Worm (Caenorhabditis elegans) whole organism, mixed stage, embryonic: ENCODE data around the gene jmjd-3.2.

ENCODE experiments used
- M03D4.4 ChIP-seq: sonication (generic microtip); optimal IDR thresholded peaks from 2 replicates; lab custom pipeline; 2017; ENCODE audit warnings: mild to moderate bottlenecking, missing genetic modification characterization, missing compliant biosample characterization
- bed-3 ChIP-seq: fragments of 200-800 bp; sonication (Bioruptor generic); optimal IDR thresholded peaks from 3 replicates; lab custom pipeline; 2018; ENCODE audit warnings: mild to moderate bottlenecking, missing genetic modification characterization, moderate library complexity, missing compliant biosample characterization
- blmp-1 ChIP-seq: fragments of 150-350 bp; optimal IDR thresholded peaks from 2 replicates; lab custom pipeline; 2014; ENCODE audit warnings: missing biosample characterization, missing genetic modification characterization
- ceh-39 ChIP-seq: fragments of 150-350 bp; optimal IDR thresholded peaks from 2 replicates; lab custom pipeline; 2014; ENCODE audit warnings: missing biosample characterization, missing genetic modification characterization
- ceh-43 ChIP-seq: fragments of 200-800 bp; sonication (Bioruptor generic); optimal IDR thresholded peaks from 2 replicates; lab custom pipeline; 2018; ENCODE audit warnings: mild to moderate bottlenecking, missing genetic modification characterization, moderate library complexity, missing compliant biosample characterization
- ceh-83 ChIP-seq: fragments of 200-800 bp; sonication (Bioruptor generic); optimal IDR thresholded peaks from 2 replicates; lab custom pipeline; 2018; ENCODE audit warnings: mild to moderate bottlenecking, missing genetic modification characterization, missing compliant biosample characterization
- ces-1 ChIP-seq: fragments of 150-350 bp; optimal IDR thresholded peaks from 2 replicates; lab custom pipeline; 2014; ENCODE audit warnings: missing biosample characterization, missing genetic modification reagents, missing genetic modification characterization
- cnd-1 ChIP-seq: fragments of 200-800 bp; sonication (Bioruptor generic); optimal IDR thresholded peaks from 2 replicates; lab custom pipeline; 2018; ENCODE audit warnings: mild to moderate bottlenecking, missing genetic modification characterization, missing compliant biosample characterization
- drap-1 ChIP-seq: fragments of 200-800 bp; sonication (Bioruptor generic); optimal IDR thresholded peaks from 3 replicates; lab custom pipeline; 2018; ENCODE audit warnings: mild to moderate bottlenecking, missing genetic modification characterization, missing compliant biosample characterization
- elt-1 ChIP-seq: sonication (generic microtip); optimal IDR thresholded peaks from 2 replicates; lab custom pipeline; 2017; ENCODE audit warnings: missing genetic modification characterization, mild to moderate bottlenecking, missing compliant biosample characterization, antibody characterized with exemption, moderate library complexity, borderline replicate concordance; ENCODE audit not compliant: insufficient read depth
- elt-3 ChIP-seq: fragments of 150-350 bp; optimal IDR thresholded peaks from 2 replicates; lab custom pipeline; 2014; ENCODE audit warnings: missing biosample characterization, missing genetic modification characterization
- flh-1 ChIP-seq: fragments of 200-800 bp; sonication (Bioruptor generic); optimal IDR thresholded peaks from 2 replicates; lab custom pipeline; 2018; ENCODE audit warnings: mild to moderate bottlenecking, missing genetic modification characterization, moderate library complexity, missing compliant biosample characterization
- ham-2 ChIP-seq: fragments of 200-800 bp; sonication (Bioruptor generic); optimal IDR thresholded peaks from 2 replicates; lab custom pipeline; 2018; ENCODE audit warnings: mild to moderate bottlenecking, missing genetic modification characterization, missing compliant biosample characterization
- hlh-1 ChIP-seq: fragments of 150-350 bp; optimal IDR thresholded peaks from 2 replicates; lab custom pipeline; 2014; ENCODE audit warnings: missing biosample characterization, missing genetic modification reagents, missing genetic modification characterization
- lin-13 ChIP-seq: fragments of 150-350 bp; optimal IDR thresholded peaks from 2 replicates; lab custom pipeline; 2014; ENCODE audit warnings: missing biosample characterization, missing genetic modification characterization
- lin-32 ChIP-seq: fragments of 200-800 bp; sonication (Bioruptor generic); optimal IDR thresholded peaks from 2 replicates; lab custom pipeline; 2018; ENCODE audit warnings: mild to moderate bottlenecking, missing genetic modification characterization, missing compliant biosample characterization
- lsy-2 ChIP-seq: fragments of 150-350 bp; optimal IDR thresholded peaks from 2 replicates; lab custom pipeline; 2014; ENCODE audit warnings: missing biosample characterization, missing genetic modification characterization
- mab-5 ChIP-seq: fragments of 150-350 bp; optimal IDR thresholded peaks from 2 replicates; lab custom pipeline; 2014; ENCODE audit warnings: missing biosample characterization, missing genetic modification characterization
- mep-1 ChIP-seq: fragments of 150-350 bp; optimal IDR thresholded peaks from 2 replicates; lab custom pipeline; 2017; ENCODE audit warnings: missing biosample characterization, missing genetic modification reagents, missing genetic modification characterization, inconsistent platforms
- mls-2 ChIP-seq: sonication (generic microtip); optimal IDR thresholded peaks from 2 replicates; lab custom pipeline; 2016; ENCODE audit warnings: mild to moderate bottlenecking, missing genetic modification characterization, moderate library complexity, missing compliant biosample characterization
- nhr-12 ChIP-seq: fragments of 150-350 bp; optimal IDR thresholded peaks from 2 replicates; lab custom pipeline; 2014; ENCODE audit warnings: missing biosample characterization, missing genetic modification characterization
- nhr-2 ChIP-seq: fragments of 150-350 bp; optimal IDR thresholded peaks from 2 replicates; lab custom pipeline; 2014; ENCODE audit warnings: missing biosample characterization, missing genetic modification characterization
- nhr-237 ChIP-seq: fragments of 150-350 bp; optimal IDR thresholded peaks from 2 replicates; lab custom pipeline; 2014; ENCODE audit warnings: missing biosample characterization, missing genetic modification characterization
- nhr-76 ChIP-seq: sonication (generic microtip); optimal IDR thresholded peaks from 2 replicates; lab custom pipeline; 2017; ENCODE audit warnings: missing biosample characterization, missing genetic modification characterization
- pha-4 ChIP-seq: fragments of 150-350 bp; optimal IDR thresholded peaks from 2 replicates; lab custom pipeline; 2018; ENCODE audit warnings: missing biosample characterization, missing genetic modification reagents, missing genetic modification characterization
- tbx-8 ChIP-seq: fragments of 200-800 bp; sonication (Bioruptor generic); optimal IDR thresholded peaks from 2 replicates; lab custom pipeline; 2018; ENCODE audit warnings: mild to moderate bottlenecking, missing genetic modification characterization, moderate library complexity, missing compliant biosample characterization
- unc-120 ChIP-seq: sonication (generic microtip); optimal IDR thresholded peaks from 2 replicates; lab custom pipeline; 2017; ENCODE audit warnings: missing genetic modification characterization, missing compliant biosample characterization; ENCODE audit not compliant: poor library complexity, severe bottlenecking
- unc-62 ChIP-seq: fragments of 150-350 bp; optimal IDR thresholded peaks from 2 replicates; lab custom pipeline; 2014; ENCODE audit warnings: missing biosample characterization, missing genetic modification reagents, missing genetic modification characterization
- zip-8 ChIP-seq: fragments of 150-350 bp; optimal IDR thresholded peaks from 2 replicates; lab custom pipeline; 2014; ENCODE audit warnings: missing biosample characterization, missing genetic modification characterization
- ztf-11 ChIP-seq: fragments of 150-350 bp; optimal IDR thresholded peaks from 2 replicates; lab custom pipeline; 2014; ENCODE audit warnings: missing biosample characterization, missing genetic modification characterization

The jmjd-3.2 gene

ce11 chrX:14453735-14454134, 5.7 kb downstream of the jmjd-3.2 start, which contains the start of gene F23D12.7:
Gene F23D12.7 (minus strand): TSS chrX:14453835.
- peak; percentile 52 for TF ChIP-seq hlh-1 (tag; lab: Kevin White, UChicago)
- TF ChIP-seq nhr-12 (tag; lab: Kevin White, UChicago) = no peak

DNA sequence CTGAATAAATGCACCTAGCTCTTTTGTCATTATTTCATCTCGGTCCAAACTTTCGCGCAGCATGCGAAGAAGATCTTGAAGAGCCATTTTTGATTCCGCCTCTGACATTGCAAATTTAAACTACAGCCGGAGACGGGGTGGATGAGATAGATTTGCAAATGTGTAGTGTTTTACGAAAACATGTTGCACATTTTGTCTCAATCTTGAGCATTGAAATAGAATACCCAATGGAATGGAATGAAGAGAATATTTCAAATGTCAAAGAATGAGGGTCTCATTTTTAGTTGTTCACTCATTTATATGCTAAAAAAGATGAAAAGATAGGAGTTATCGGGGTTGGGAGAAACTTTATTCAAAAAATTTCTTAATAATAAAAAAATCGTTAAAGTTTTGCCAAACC, 7.4 kb downstream of the jmjd-3.2 start, which contains the start of gene Y66C5A.1:
Y66C5A.1 (minus strand) TSS at position 101 of the 400 bp plus-strand sequence.
- TF ChIP-seq zip-8 (tag; lab: Kevin White, UChicago) = no peak
- no peak for TF ChIP-seq nhr-12 (tag; lab: Kevin White, UChicago)
- no peak for TF ChIP-seq nhr-237 (tag; lab: Kevin White, UChicago)
- TF ChIP-seq mab-5 (tag; lab: Kevin White, UChicago) = no peak
- TF ChIP-seq lin-32 = no peak
- no peak for TF ChIP-seq blmp-1 (tag; lab: Kevin White, UChicago)
- TF ChIP-seq mep-1 (tag; lab: Kevin White, UChicago) = no peak
- TF ChIP-seq nhr-76 = no peak
- TF ChIP-seq hlh-1 (tag; lab: Kevin White, UChicago) = no peak
- no peak for TF ChIP-seq elt-1 (tag; lab: Kevin White, UChicago)

- no peak for TF ChIP-seq nhr-237 (tag; lab: Kevin White, UChicago)
- TF ChIP-seq unc-120 (tag; lab: Kevin White, UChicago) = no peak
- no peak for TF ChIP-seq elt-1 (tag; lab: Kevin White, UChicago)
- no peak for TF ChIP-seq ces-1
- no peak for TF ChIP-seq nhr-2 (tag; lab: Kevin White, UChicago)
- TF ChIP-seq lin-13 (tag; lab: Kevin White, UChicago) = no peak
- no peak for TF ChIP-seq lin-32
- no peak for TF ChIP-seq ceh-83 (GFP tag; lab: Kevin White, UChicago)
- TF ChIP-seq mls-2 (tag; lab: Kevin White, UChicago) = no peak
- no peak for TF ChIP-seq blmp-1 (tag; lab: Kevin White, UChicago)
- no peak for TF ChIP-seq M03D4.4
- TF ChIP-seq ceh-43 (GFP tag; lab: Kevin White, UChicago) = no peak
- TF ChIP-seq elt-3 (tag; lab: Kevin White, UChicago) = no peak
- no peak for TF ChIP-seq ceh-39 (tag; lab: Kevin White, UChicago)
- TF ChIP-seq drap-1 (GFP tag; lab: Kevin White, UChicago) = no peak
- TF ChIP-seq mab-5 (tag; lab: Kevin White, UChicago) = no peak
- no peak for TF ChIP-seq nhr-76
- TF ChIP-seq ham-2 (GFP tag; lab: Kevin White, UChicago) = no peak
- TF ChIP-seq bed-3 = no peak
These were observed 12.4 kb downstream of the jmjd-3.2 start, which contains the start of gene Y66C5A.2 for ce11 chrX:14460412-14460811. Gene Y66C5A.2 (plus strand): TSS chrX:14460712.

- TF ChIP-seq flh-1 (GFP tag; lab: Kevin White, UChicago) (no peak), ces-1 (no peak), lsy-2 (tag; lab: Kevin White, UChicago) (no peak), nhr-2 (tag; lab: Kevin White, UChicago) (no peak), ceh-43 (GFP tag; lab: Kevin White, UChicago) (no peak), ztf-11 (tag; lab: Kevin White, UChicago) (no peak), ham-2 (GFP tag; lab: Kevin White, UChicago) (no peak), lin-13 (tag; lab: Kevin White, UChicago) (no peak), cnd-1 (no peak), lin-32 (no peak), pha-4 (tag; lab: Kevin White, UChicago) (no peak), blmp-1 (tag; lab: Kevin White, UChicago) (no peak), unc-62 (no peak), nhr-76 (no peak), tbx-8 (GFP tag; lab: Kevin White, UChicago) (no peak), drap-1 (GFP tag; lab: Kevin White, UChicago) (no peak), bed-3 (no peak), nhr-237 (tag; lab: Kevin White, UChicago) (no peak)
These were observed 16.5 kb downstream of the jmjd-3.2 start, which contains the start of gene M163.7 for ce11 chrX:14464513-14464912. Gene M163.7 (plus strand): TSS chrX:14464813.

DNA sequence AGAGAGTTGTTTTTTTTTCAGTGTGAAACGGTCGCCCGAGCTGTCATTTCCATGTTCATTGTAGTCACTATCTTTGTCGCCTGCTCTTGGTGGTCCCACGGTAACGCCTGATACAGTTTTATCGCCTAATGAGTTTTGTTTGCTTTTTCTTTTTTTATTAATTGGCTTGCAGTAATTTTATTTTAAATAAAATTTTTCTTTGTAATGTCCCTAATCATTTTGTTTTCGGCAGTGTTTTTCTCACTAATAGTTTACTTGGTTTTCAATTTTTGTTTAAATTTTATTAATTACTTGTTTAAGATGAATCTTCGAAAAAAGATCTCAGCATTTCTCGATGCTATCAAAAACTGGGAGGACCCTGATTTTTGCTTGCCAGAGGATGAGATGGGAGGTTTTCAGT, 17.6 kb downstream of the jmjd-3.2 start, which contains the start of gene M163.22:
M163.22 (plus strand) TSS at position 301 of the 400 bp plus-strand sequence.
- no peak for TF ChIP-seq cnd-1
- no peak for TF ChIP-seq ceh-43 (GFP tag; lab: Kevin White, UChicago)
- no peak for TF ChIP-seq lsy-2 (tag; lab: Kevin White, UChicago)
